Fruit fly (Drosophila melanogaster): ENCODE data around the gene CG31789.

DNA sequence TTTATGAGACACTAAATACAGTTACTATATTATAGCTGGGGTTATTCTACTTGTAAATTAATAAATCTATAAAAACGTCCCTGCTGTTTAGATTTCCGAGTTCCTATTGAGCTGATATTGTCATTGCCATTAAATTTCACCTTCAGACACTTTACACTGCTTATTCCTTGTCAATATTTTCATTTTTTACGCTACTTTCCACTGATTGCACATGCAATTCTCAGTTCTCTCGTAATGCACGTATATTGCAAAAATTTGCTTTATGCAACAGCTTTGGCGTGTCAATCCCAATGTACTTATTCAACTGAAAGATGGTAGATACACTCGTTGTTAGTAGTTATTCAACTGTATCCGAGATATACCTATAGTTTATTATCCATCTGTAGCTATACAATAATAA is 26.7 kb downstream of the CG31789 start:
- TF ChIP-seq psq (optimal IDR thresholded peaks at IDR 0.05): no peak
- no peak for TF ChIP-seq EcR (GFP tag; optimal IDR thresholded peaks at IDR 0.05)
